Worm (Caenorhabditis elegans) whole organism, L2 larva: ENCODE data around the gene Y67D8C.7.

Experiments used
- ceh-16 ChIP-seq: fragments of 150-350 bp; optimal IDR thresholded peaks from 2 replicates; lab custom pipeline; 2014; ENCODE audit warnings: missing biosample characterization, missing genetic modification characterization
- ceh-82 ChIP-seq: fragments of 150-350 bp; optimal IDR thresholded peaks from 2 replicates; lab custom pipeline; 2014; ENCODE audit warnings: missing biosample characterization, missing genetic modification characterization
- dmd-4 ChIP-seq: sonication (generic microtip); optimal IDR thresholded peaks from 2 replicates; lab custom pipeline; 2017; ENCODE audit warnings: missing biosample characterization, missing genetic modification characterization
- gmeb-1 ChIP-seq: fragments of 150-350 bp; optimal IDR thresholded peaks from 2 replicates; lab custom pipeline; 2014; ENCODE audit warnings: missing biosample characterization, missing genetic modification characterization
- lin-13 ChIP-seq: fragments of 150-350 bp; optimal IDR thresholded peaks from 2 replicates; lab custom pipeline; 2014; ENCODE audit warnings: missing biosample characterization, missing genetic modification reagents, missing genetic modification characterization
- lsy-2 ChIP-seq, 2 experiments: fragments of 150-350 bp in 1 of 2; sonication (generic microtip) in 1 of 2; optimal IDR thresholded peaks; 2 replicates each; lab custom pipeline; 2014 to 2017; ENCODE audit warnings: missing biosample characterization in 2 of 2, missing genetic modification characterization in 2 of 2
- mab-5 ChIP-seq: fragments of 150-350 bp; optimal IDR thresholded peaks from 2 replicates; lab custom pipeline; 2014; ENCODE audit warnings: missing biosample characterization, missing genetic modification characterization
- nhr-11 ChIP-seq: fragments of 150-350 bp; optimal IDR thresholded peaks from 2 replicates; lab custom pipeline; 2014; ENCODE audit warnings: missing biosample characterization, missing genetic modification characterization
- nhr-12 ChIP-seq: fragments of 150-350 bp; optimal IDR thresholded peaks from 2 replicates; lab custom pipeline; 2014; ENCODE audit warnings: missing biosample characterization, missing genetic modification characterization
- nhr-129 ChIP-seq: fragments of 150-350 bp; optimal IDR thresholded peaks from 2 replicates; lab custom pipeline; 2014; ENCODE audit warnings: missing biosample characterization, missing genetic modification characterization
- nhr-6 ChIP-seq: fragments of 150-350 bp; optimal IDR thresholded peaks from 2 replicates; lab custom pipeline; 2014; ENCODE audit warnings: missing biosample characterization, missing genetic modification characterization
- peb-1 ChIP-seq: fragments of 150-350 bp; optimal IDR thresholded peaks from 2 replicates; lab custom pipeline; 2014; ENCODE audit warnings: missing biosample characterization, missing genetic modification characterization
- skn-1 ChIP-seq: sonication (generic microtip); optimal IDR thresholded peaks from 2 replicates; lab custom pipeline; 2017; ENCODE audit warnings: missing biosample characterization, missing genetic modification characterization
- zag-1 ChIP-seq: fragments of 150-350 bp; optimal IDR thresholded peaks from 2 replicates; lab custom pipeline; 2014; ENCODE audit warnings: missing biosample characterization, missing genetic modification characterization
- ztf-11 ChIP-seq: sonication (generic microtip); optimal IDR thresholded peaks from 2 replicates; lab custom pipeline; 2017; ENCODE audit warnings: missing biosample characterization, missing genetic modification characterization

The Y67D8C.7 gene

ce11 chrIV:3019438-3019837, 47.3 kb downstream of the Y67D8C.7 start, which contains the start of gene lin-22:
Gene lin-22, plus strand, starts transcription at chrIV:3019738.
- TF ChIP-seq nhr-129 (tag; lab: Kevin White, UChicago) (no peak), skn-1 (no peak), nhr-12 (no peak), mab-5 (tag; lab: Kevin White, UChicago) (no peak), ceh-16 (tag; lab: Kevin White, UChicago) (no peak), zag-1 (tag; lab: Kevin White, UChicago) (no peak), gmeb-1 (no peak)
- TF ChIP-seq, all 48 proteins: peak for 0

DNA sequence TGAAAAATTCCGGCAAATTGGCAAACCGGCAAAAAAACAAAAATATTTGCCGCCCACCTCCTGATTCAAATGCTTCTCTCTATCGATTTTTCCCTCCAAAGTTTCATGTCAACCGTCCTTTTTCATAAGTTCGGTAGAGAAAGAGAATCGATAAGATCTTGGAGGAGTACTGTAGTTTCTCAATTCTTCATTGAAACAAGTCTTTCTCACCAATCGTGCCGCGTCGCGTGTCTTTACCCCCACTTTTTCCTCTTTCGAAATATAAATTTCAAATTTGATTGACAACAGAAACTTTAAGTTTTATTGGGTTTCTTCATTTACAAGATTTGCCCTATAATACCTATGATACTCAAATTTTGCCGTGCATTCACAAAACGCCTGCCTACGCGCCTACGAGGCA, 48.1 kb downstream of the Y67D8C.7 start:
- TF ChIP-seq lsy-2 (tag; optimal IDR thresholded peaks at IDR 0.05; lab: Kevin White, UChicago) (peak in 1 of 2 experiments; percentile 50), nhr-11 (tag; lab: Kevin White, UChicago) (no peak)

DNA sequence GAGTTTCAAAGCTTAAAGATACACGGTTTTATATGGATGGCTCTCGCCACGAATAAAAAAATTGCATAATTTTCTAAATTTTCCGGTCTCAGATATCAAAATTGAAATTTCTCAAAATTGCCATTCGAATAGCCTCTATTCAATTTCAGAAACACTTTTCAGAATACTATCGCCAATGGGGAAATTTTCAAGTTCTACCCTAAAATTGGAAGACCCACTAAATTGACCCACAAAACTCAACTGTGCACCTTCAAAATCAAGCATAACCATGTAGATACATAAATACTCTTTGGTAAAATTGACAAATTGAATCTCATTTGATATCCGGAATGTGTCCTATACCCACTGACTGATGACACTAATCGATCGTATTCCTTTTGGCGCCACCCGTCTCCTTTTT, 50.5 kb downstream of the Y67D8C.7 start:
- no peak for TF ChIP-seq ztf-11 (tag; lab: Kevin White, UChicago)
- no peak for TF ChIP-seq nhr-6 (tag; lab: Kevin White, UChicago)
- TF ChIP-seq nhr-11 (tag; lab: Kevin White, UChicago) = no peak
- TF ChIP-seq lin-13 (GFP tag; lab: Kevin White, UChicago) = no peak
- TF ChIP-seq ceh-82 (tag; lab: Kevin White, UChicago) = no peak
- no peak for TF ChIP-seq dmd-4
- TF ChIP-seq peb-1 (tag; lab: Kevin White, UChicago) = no peak
- no peak for TF ChIP-seq nhr-129 (tag; lab: Kevin White, UChicago)
